Worm (Caenorhabditis elegans) whole organism, mixed stage, embryonic: ENCODE data around the gene gst-7.

Experiments used
- lin-32 ChIP-seq: fragments of 200-800 bp; sonication (Bioruptor generic); optimal IDR thresholded peaks from 2 replicates; lab custom pipeline; 2018; ENCODE audit warnings: mild to moderate bottlenecking, missing genetic modification characterization, missing compliant biosample characterization
- nhr-12 ChIP-seq: fragments of 150-350 bp; optimal IDR thresholded peaks from 2 replicates; lab custom pipeline; 2014; ENCODE audit warnings: missing biosample characterization, missing genetic modification characterization
- pha-4 ChIP-seq: fragments of 150-350 bp; optimal IDR thresholded peaks from 2 replicates; lab custom pipeline; 2018; ENCODE audit warnings: missing biosample characterization, missing genetic modification reagents, missing genetic modification characterization
- snpc-4 ChIP-seq: fragments of 150-350 bp; optimal IDR thresholded peaks from 2 replicates; lab custom pipeline; 2014; ENCODE audit warnings: missing biosample characterization, missing genetic modification characterization
- unc-62 ChIP-seq: fragments of 150-350 bp; optimal IDR thresholded peaks from 2 replicates; lab custom pipeline; 2014; ENCODE audit warnings: missing biosample characterization, missing genetic modification reagents, missing genetic modification characterization
- ztf-11 ChIP-seq: fragments of 150-350 bp; optimal IDR thresholded peaks from 2 replicates; lab custom pipeline; 2014; ENCODE audit warnings: missing biosample characterization, missing genetic modification characterization

DNA sequence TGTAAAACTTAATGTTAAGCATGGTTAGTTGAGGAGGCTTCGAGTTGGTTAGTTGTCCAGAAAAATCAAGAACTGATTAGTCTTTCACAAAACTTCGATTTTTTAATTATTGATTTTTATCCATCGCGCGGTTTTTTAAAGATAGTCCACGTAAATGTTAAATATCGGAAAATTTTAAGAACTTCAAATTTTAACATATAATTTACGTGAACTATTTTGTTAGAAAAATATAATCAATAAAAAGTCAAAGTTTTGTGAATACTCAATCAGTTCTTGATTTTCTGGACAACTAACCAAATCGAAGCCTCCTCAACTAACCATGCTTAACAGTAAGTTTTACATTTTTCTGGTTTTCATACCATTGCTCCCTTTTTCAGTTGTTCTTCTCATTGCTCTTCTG, 47.1 kb upstream of the gst-7 start, which contains the start of the genes C33F10.11 and C33F10.1:
- TF ChIP-seq snpc-4 (tag; lab: Kevin White, UChicago) (no peak), pha-4 (tag; lab: Kevin White, UChicago) (no peak), unc-62 (no peak), ztf-11 (tag; lab: Kevin White, UChicago) (no peak), nhr-12 (no peak), lin-32 (GFP tag; lab: Kevin White, UChicago) (no peak)
